Worm (Caenorhabditis elegans): ENCODE results near the gene cyp-32A1.
A peak's percentile ranks its signal among the peaks of the same experiment; 100 is the strongest.

cyp-32A1 gene

ce11 chrV:7744068-7744467 is 37.5 kb upstream of the cyp-32A1 start:
- no peak for TF ChIP-seq snpc-4 (GFP tag; optimal IDR thresholded peaks at IDR 0.05)
- peak in 2 of 4 experiments; percentile 9 to 45 for TF ChIP-seq snpc-4 (tag; optimal IDR thresholded peaks at IDR 0.05)
- no peak for TF ChIP-seq F22D6.2 (tag; optimal IDR thresholded peaks at IDR 0.05)
- TF ChIP-seq lir-1 (GFP tag; conservative IDR thresholded peaks at IDR 0.05): 0 out of 2 replicates have a peak, but pooled peaks have one; percentile 11
- TF ChIP-seq ekl-4 (GFP tag; IDR thresholded peaks at IDR 0.05): no peak
- TF ChIP-seq attf-6 (GFP tag; IDR thresholded peaks at IDR 0.05): no peak
- no peak for TF ChIP-seq xnd-1 (tag; optimal IDR thresholded peaks at IDR 0.05)
- peak; percentile 98 for TF ChIP-seq ets-4 (GFP tag; optimal IDR thresholded peaks at IDR 0.05)
- peak; percentile 99 for TF ChIP-seq nhr-80 (tag; optimal IDR thresholded peaks at IDR 0.05)
- no peak for TF ChIP-seq ceh-58 (GFP tag; IDR thresholded peaks at IDR 0.05)
- 0 out of 2 replicates have a peak, but pooled peaks have one; percentile 33 for TF ChIP-seq B0336.3 (GFP tag; IDR thresholded peaks at IDR 0.05)
- peak; percentile 25 for TF ChIP-seq lin-54 (GFP tag; optimal IDR thresholded peaks at IDR 0.05)
- TF ChIP-seq ceh-27 (GFP tag; optimal IDR thresholded peaks at IDR 0.05): no peak
- peak; percentile 20; the same call in 1 of the 2 replicates for TF ChIP-seq nfyb-1 (GFP tag; IDR thresholded peaks at IDR 0.05)
- TF ChIP-seq somi-1 (GFP tag; optimal IDR thresholded peaks at IDR 0.05): no peak
- TF ChIP-seq zim-3 (tag; optimal IDR thresholded peaks at IDR 0.05): no peak
- TF ChIP-seq snpc-1.1 (tag; optimal IDR thresholded peaks at IDR 0.05; ENCODE audit: insufficient read depth): no peak
- TF ChIP-seq ztf-22 (GFP tag; optimal IDR thresholded peaks at IDR 0.05): peak; percentile 93
- peak; percentile 70; the same call in 1 of the 2 replicates for TF ChIP-seq egl-44 (GFP tag; IDR thresholded peaks at IDR 0.05)
- TF ChIP-seq cebp-1 (GFP tag; IDR thresholded peaks at IDR 0.05): no peak; the same call in 1 of the 2 replicates
- peak; percentile 68 for TF ChIP-seq cebp-1 (tag; optimal IDR thresholded peaks at IDR 0.05)
- TF ChIP-seq lag-1 (GFP tag; IDR thresholded peaks at IDR 0.05): no peak
- TF ChIP-seq chd-7 (tag; optimal IDR thresholded peaks at IDR 0.05): peak; percentile 71
- TF ChIP-seq snpc-1.3 (tag; optimal IDR thresholded peaks at IDR 0.05; ENCODE audit: insufficient read depth): no peak
- no peak for TF ChIP-seq bed-1 (GFP tag; IDR thresholded peaks at IDR 0.05)
- TF ChIP-seq let-607 (tag; optimal IDR thresholded peaks at IDR 0.05): peak; percentile 89 to 91
- no peak for TF ChIP-seq F49E8.2 (tag; optimal IDR thresholded peaks at IDR 0.05; ENCODE audit: insufficient read depth)
- TF ChIP-seq lin-40 (tag; optimal IDR thresholded peaks at IDR 0.05): peak; percentile 35
- 0 out of 2 replicates have a peak, but pooled peaks have one; percentile 47 for TF ChIP-seq Y53G8AR.9 (GFP tag; conservative IDR thresholded peaks at IDR 0.05)
- peak; percentile 21 for TF ChIP-seq ZK185.1 (tag; optimal IDR thresholded peaks at IDR 0.05; ENCODE audit: poor library complexity, severe bottlenecking)
- peak; percentile 3 for TF ChIP-seq nhr-90 (tag; optimal IDR thresholded peaks at IDR 0.05)
- no peak for TF ChIP-seq ztf-26 (tag; optimal IDR thresholded peaks at IDR 0.05)
- TF ChIP-seq ceh-100 (GFP tag; IDR thresholded peaks at IDR 0.05): no peak
- no peak for TF ChIP-seq die-1 (tag; optimal IDR thresholded peaks at IDR 0.05)
- TF ChIP-seq tbp1 (GFP tag; optimal IDR thresholded peaks at IDR 0.05): peak; percentile 59
- TF ChIP-seq bed-2 (GFP tag; IDR thresholded peaks at IDR 0.05): no peak
- TF ChIP-seq madf-10 (tag; optimal IDR thresholded peaks at IDR 0.05): peak; percentile 11
- peak; percentile 54 for TF ChIP-seq repo-1 (tag; optimal IDR thresholded peaks at IDR 0.05)
- TF ChIP-seq rec-8 (tag; optimal IDR thresholded peaks at IDR 0.05): no peak
- TF ChIP-seq mcd-1 (GFP tag; IDR thresholded peaks at IDR 0.05): 0 out of 2 replicates have a peak, but pooled peaks have one; percentile 28
- peak; percentile 87 for TF ChIP-seq dox-1 (GFP tag; IDR thresholded peaks at IDR 0.05)
- TF ChIP-seq sea-2 (GFP tag; IDR thresholded peaks at IDR 0.05): no peak
- no peak for TF ChIP-seq ama-1 (optimal IDR thresholded peaks at IDR 0.05)
- no peak for TF ChIP-seq ama-1 (GFP tag; optimal IDR thresholded peaks at IDR 0.05)
- no peak for TF ChIP-seq mes-4 (tag; optimal IDR thresholded peaks at IDR 0.05)
- TF ChIP-seq atf-7 (tag; optimal IDR thresholded peaks at IDR 0.05): peak; percentile 72
- TF ChIP-seq pbrm-1 (GFP tag; IDR thresholded peaks at IDR 0.05): no peak
- peak; percentile 98 for TF ChIP-seq unc-62 (GFP tag; optimal IDR thresholded peaks at IDR 0.05)

Measured in whole organism, young adult.